Fruit fly (Drosophila melanogaster) whole organism, embryonic: ENCODE data around the gene Dok.

Source experiments
- CG10209 ChIP-seq: fragments of 200-800 bp; sonication (Bioruptor generic); optimal IDR thresholded peaks from 3 replicates; lab custom pipeline; 2017; ENCODE audit warnings: missing biosample characterization, mild to moderate bottlenecking, missing genetic modification characterization, missing genetic modification reagents
- CG11093 ChIP-seq: fragments of 200-800 bp; sonication (Bioruptor generic); IDR thresholded peaks from 3 replicates; pipeline ENCODE4 v1.3.6; 2022; ENCODE audit warnings: missing biosample characterization, missing genetic modification characterization
- CG11560 ChIP-seq: fragments of 200-800 bp; sonication (Bioruptor generic); IDR thresholded peaks from 3 replicates; pipeline ENCODE4 v1.3.6; 2022; ENCODE audit warnings: missing biosample characterization, missing genetic modification characterization
- CG12104 ChIP-seq: fragments of 200-800 bp; sonication (Bioruptor generic); optimal IDR thresholded peaks from 3 replicates; lab custom pipeline; 2016; ENCODE audit warnings: missing biosample characterization, missing genetic modification characterization
- CG12155 ChIP-seq: fragments of 200-800 bp; sonication (Bioruptor generic); optimal IDR thresholded peaks from 3 replicates; lab custom pipeline; 2016; ENCODE audit warnings: missing biosample characterization, missing genetic modification characterization
- CG13296 ChIP-seq: fragments of 200-800 bp; sonication (Bioruptor generic); optimal IDR thresholded peaks from 3 replicates; lab custom pipeline; 2018; ENCODE audit warnings: missing biosample characterization, mild to moderate bottlenecking, missing genetic modification characterization
- CG13894 ChIP-seq: fragments of 200-800 bp; sonication (Bioruptor generic); optimal IDR thresholded peaks from 3 replicates; lab custom pipeline; 2018; ENCODE audit warnings: missing biosample characterization, mild to moderate bottlenecking, missing genetic modification characterization, moderate library complexity
- CG17829 ChIP-seq: fragments of 200-800 bp; optimal IDR thresholded peaks from 2 replicates; lab custom pipeline; 2019; ENCODE audit warnings: missing biosample characterization, mild to moderate bottlenecking, missing genetic modification characterization, moderate library complexity
- CG2889 ChIP-seq: fragments of 200-800 bp; sonication (Bioruptor generic); IDR thresholded peaks from 3 replicates; pipeline ENCODE4 v1.3.6; 2022; ENCODE audit warnings: missing biosample characterization, missing genetic modification characterization
- CG30431 ChIP-seq: fragments of 200-800 bp; sonication (Bioruptor generic); optimal IDR thresholded peaks from 2 replicates; lab custom pipeline; 2017; ENCODE audit warnings: missing biosample characterization, missing genetic modification characterization
- CG31365 ChIP-seq: fragments of 200-800 bp; sonication (Bioruptor generic); optimal IDR thresholded peaks from 2 replicates; lab custom pipeline; 2018; ENCODE audit warnings: missing biosample characterization, mild to moderate bottlenecking, missing genetic modification characterization
- CG31388 ChIP-seq: fragments of 200-800 bp; sonication (Bioruptor generic); optimal IDR thresholded peaks from 2 replicates; lab custom pipeline; 2016; ENCODE audit warnings: missing biosample characterization, missing genetic modification characterization
- CG31441 ChIP-seq: fragments of 200-800 bp; sonication (Bioruptor generic); IDR thresholded peaks from 2 replicates; pipeline ENCODE4 v1.3.6; 2022; ENCODE audit warnings: missing biosample characterization, missing genetic modification characterization
- CG6272 ChIP-seq: fragments of 200-800 bp; sonication (Bioruptor generic); IDR thresholded peaks from 2 replicates; pipeline ENCODE4 v1.3.6; 2022; ENCODE audit warnings: missing biosample characterization, missing genetic modification characterization
- CG6689 ChIP-seq: fragments of 200-800 bp; sonication (Bioruptor generic); IDR thresholded peaks from 2 replicates; pipeline ENCODE4 v1.3.6; 2022; ENCODE audit warnings: missing biosample characterization, missing genetic modification characterization
- CG7271 ChIP-seq: fragments of 200-800 bp; sonication (Bioruptor generic); optimal IDR thresholded peaks from 2 replicates; lab custom pipeline; 2018; ENCODE audit warnings: missing biosample characterization, mild to moderate bottlenecking, missing genetic modification characterization, moderate library complexity
- CG7963 ChIP-seq: fragments of 200-800 bp; sonication (Bioruptor generic); IDR thresholded peaks from 3 replicates; pipeline ENCODE4 v1.3.6; 2022; ENCODE audit warnings: missing biosample characterization, missing genetic modification characterization; ENCODE audit not compliant: partially characterized antibody
- CG8924 ChIP-seq: fragments of 200-800 bp; optimal IDR thresholded peaks from 3 replicates; lab custom pipeline; 2019; ENCODE audit warnings: missing biosample characterization, mild to moderate bottlenecking, missing genetic modification characterization, moderate library complexity
- Fer3 ChIP-seq: fragments of 200-800 bp; sonication (Bioruptor generic); optimal IDR thresholded peaks from 2 replicates; lab custom pipeline; 2018; ENCODE audit warnings: missing biosample characterization, mild to moderate bottlenecking, missing genetic modification characterization, moderate library complexity
- Gsc ChIP-seq: fragments of 200-800 bp; sonication (Bioruptor generic); IDR thresholded peaks from 2 replicates; pipeline ENCODE4 v1.3.6; 2022; ENCODE audit warnings: missing biosample characterization, missing genetic modification characterization
- Hr39 ChIP-seq: fragments of >200 bp; optimal IDR thresholded peaks from 2 replicates; lab custom pipeline; 2017
- Hsf ChIP-seq: fragments of 200-800 bp; sonication (Bioruptor generic); optimal IDR thresholded peaks from 3 replicates; lab custom pipeline; 2016; ENCODE audit warnings: missing biosample characterization, missing genetic modification characterization
- Lim3 ChIP-seq: fragments of 200-800 bp; sonication (Bioruptor generic); IDR thresholded peaks from 2 replicates; pipeline ENCODE4 v1.3.6; 2022; ENCODE audit warnings: missing biosample characterization, missing genetic modification characterization
- MESR4 ChIP-seq: fragments of 200-800 bp; sonication (Bioruptor generic); optimal IDR thresholded peaks from 2 replicates; lab custom pipeline; 2018; ENCODE audit warnings: missing biosample characterization, mild to moderate bottlenecking, missing genetic modification characterization, moderate library complexity
- Myb ChIP-seq: fragments of 200-800 bp; sonication (Bioruptor generic); optimal IDR thresholded peaks from 2 replicates; lab custom pipeline; 2016; ENCODE audit warnings: missing biosample characterization, missing genetic modification characterization
- Sin3A ChIP-seq: fragments of >200 bp; optimal IDR thresholded peaks from 2 replicates; lab custom pipeline; 2018
- Ssrp ChIP-seq: fragments of 200-800 bp; sonication (Bioruptor generic); optimal IDR thresholded peaks from 2 replicates; lab custom pipeline; 2018; ENCODE audit warnings: missing biosample characterization, mild to moderate bottlenecking, missing genetic modification characterization, moderate library complexity
- ap ChIP-seq: fragments of 200-800 bp; sonication (Bioruptor generic); IDR thresholded peaks from 2 replicates; pipeline ENCODE4 v1.3.6; 2022; ENCODE audit warnings: missing biosample characterization, missing genetic modification characterization
- corto ChIP-seq: fragments of 200-800 bp; sonication (Bioruptor generic); optimal IDR thresholded peaks from 2 replicates; lab custom pipeline; 2016; ENCODE audit warnings: missing biosample characterization, mild to moderate bottlenecking, missing genetic modification characterization, moderate library complexity
- da ChIP-seq: fragments of 200-800 bp; sonication (Bioruptor generic); optimal IDR thresholded peaks from 2 replicates; lab custom pipeline; 2016; ENCODE audit warnings: missing biosample characterization, missing genetic modification characterization
- dmrt99B ChIP-seq: fragments of 200-800 bp; sonication (Bioruptor generic); optimal IDR thresholded peaks from 2 replicates; lab custom pipeline; 2018; ENCODE audit warnings: missing biosample characterization, mild to moderate bottlenecking, missing genetic modification characterization, moderate library complexity
- emc ChIP-seq: fragments of 200-800 bp; sonication (Bioruptor generic); optimal IDR thresholded peaks from 2 replicates; lab custom pipeline; 2016; ENCODE audit warnings: missing biosample characterization, missing genetic modification characterization
- en ChIP-seq: fragments of 200-800 bp; sonication (Bioruptor generic); optimal IDR thresholded peaks from 2 replicates; lab custom pipeline; 2016; ENCODE audit warnings: missing biosample characterization, missing genetic modification characterization
- exex ChIP-seq: fragments of 200-800 bp; sonication (Bioruptor generic); optimal IDR thresholded peaks from 4 replicates; lab custom pipeline; 2018; ENCODE audit warnings: missing biosample characterization, mild to moderate bottlenecking, missing genetic modification characterization, moderate library complexity
- fu2 ChIP-seq: fragments of 200-800 bp; sonication (Bioruptor generic); optimal IDR thresholded peaks from 2 replicates; lab custom pipeline; 2016; ENCODE audit warnings: missing biosample characterization, missing genetic modification characterization
- grau ChIP-seq: fragments of 200-800 bp; optimal IDR thresholded peaks from 3 replicates; lab custom pipeline; 2019; ENCODE audit warnings: missing biosample characterization, mild to moderate bottlenecking, missing genetic modification characterization, moderate library complexity
- ham ChIP-seq: fragments of 200-800 bp; sonication (Bioruptor generic); IDR thresholded peaks from 2 replicates; pipeline ENCODE4 v1.3.6; 2022; ENCODE audit warnings: missing biosample characterization, missing genetic modification characterization
- jing ChIP-seq: fragments of 200-800 bp; sonication (Bioruptor generic); optimal IDR thresholded peaks from 2 replicates; lab custom pipeline; 2018; ENCODE audit warnings: missing biosample characterization, mild to moderate bottlenecking, missing genetic modification characterization
- lmd ChIP-seq: fragments of 200-800 bp; sonication (Bioruptor generic); IDR thresholded peaks from 2 replicates; pipeline ENCODE4 v1.3.6; 2022; ENCODE audit warnings: missing biosample characterization, missing genetic modification characterization
- nom ChIP-seq: fragments of 200-800 bp; sonication (Bioruptor generic); optimal IDR thresholded peaks from 2 replicates; lab custom pipeline; 2017; ENCODE audit warnings: missing biosample characterization, missing genetic modification characterization, mild to moderate bottlenecking, moderate library complexity, missing genetic modification reagents
- odd ChIP-seq: fragments of 200-800 bp; sonication (Bioruptor generic); optimal IDR thresholded peaks from 2 replicates; lab custom pipeline; 2017; ENCODE audit warnings: missing biosample characterization, mild to moderate bottlenecking, missing genetic modification characterization
- pan ChIP-seq, 4 experiments: fragments of >200 bp in 3 of 4; fragments of 200-800 bp in 1 of 4; sonication (Bioruptor generic) in 1 of 4; optimal IDR thresholded peaks in 3 of 4; IDR thresholded peaks in 1 of 4; 2 replicates each; pipeline versions ENCODE4 v1.3.6 to Lab custom; 2017 to 2022; ENCODE audit warnings: missing biosample characterization in 2 of 4, missing genetic modification characterization in 2 of 4, mixed read lengths in 1 of 4
- pb ChIP-seq: fragments of 200-800 bp; sonication (Bioruptor generic); optimal IDR thresholded peaks from 3 replicates; lab custom pipeline; 2016; ENCODE audit warnings: missing biosample characterization, missing genetic modification characterization
- rib ChIP-seq: fragments of 200-800 bp; sonication (Bioruptor generic); IDR thresholded peaks from 2 replicates; pipeline ENCODE4 v1.3.6; 2022; ENCODE audit warnings: missing biosample characterization, missing genetic modification characterization
- sc ChIP-seq, 3 experiments: fragments of >200 bp in 2 of 3; fragments of 200-800 bp in 1 of 3; sonication (Bioruptor generic) in 1 of 3; optimal IDR thresholded peaks; 2 replicates in 2 of 3; 3 replicates in 1 of 3; lab custom pipeline; 2017; ENCODE audit warnings: mild to moderate bottlenecking in 1 of 3, missing biosample characterization in 1 of 3, missing genetic modification characterization in 1 of 3, missing genetic modification reagents in 1 of 3
- sd ChIP-seq: fragments of 200-800 bp; sonication (Bioruptor generic); optimal IDR thresholded peaks from 3 replicates; lab custom pipeline; 2018; ENCODE audit warnings: missing biosample characterization, mild to moderate bottlenecking, missing genetic modification characterization, moderate library complexity
- sima ChIP-seq: fragments of 200-800 bp; sonication (Bioruptor generic); optimal IDR thresholded peaks from 2 replicates; lab custom pipeline; 2016; ENCODE audit warnings: missing biosample characterization, missing genetic modification characterization
- sob ChIP-seq: fragments of 200-800 bp; sonication (Bioruptor generic); IDR thresholded peaks from 2 replicates; pipeline ENCODE4 v1.3.6; 2022; ENCODE audit warnings: missing biosample characterization, missing genetic modification characterization
- sqz ChIP-seq: fragments of 200-800 bp; sonication (Bioruptor generic); optimal IDR thresholded peaks from 3 replicates; lab custom pipeline; 2018; ENCODE audit warnings: missing biosample characterization, mild to moderate bottlenecking, missing genetic modification characterization
- tio ChIP-seq: fragments of 200-800 bp; sonication (Bioruptor generic); optimal IDR thresholded peaks from 2 replicates; lab custom pipeline; 2017; ENCODE audit warnings: missing biosample characterization, missing genetic modification characterization, inconsistent platforms
- wor ChIP-seq: fragments of 200-800 bp; sonication (Bioruptor generic); IDR thresholded peaks from 2 replicates; pipeline ENCODE4 v1.3.6; 2022; ENCODE audit warnings: missing biosample characterization, missing genetic modification characterization
- z ChIP-seq: fragments of 200-800 bp; sonication (Bioruptor generic); IDR thresholded peaks from 3 replicates; pipeline ENCODE4 v1.3.6; 2022; ENCODE audit warnings: missing biosample characterization, missing genetic modification characterization

Gene Dok

dm6 chrX:7333298-7333743 is 9.3 kb downstream of the Dok start:
- TF ChIP-seq CG17829 (tag; lab: Kevin White, UChicago) (no peak), Fer3 (peak; percentile 16), CG30431 (GFP tag; lab: Kevin White, UChicago) (peak; percentile 20), Sin3A (no peak), sqz (GFP tag; lab: Kevin White, UChicago) (no peak), nom (no peak), exex (peak; percentile 67), CG31388 (no peak), grau (tag; lab: Kevin White, UChicago) (no peak), CG13296 (GFP tag; lab: Kevin White, UChicago) (no peak), CG12104 (no peak), Ssrp (no peak), pb (GFP tag; lab: Kevin White, UChicago) (peak; percentile 9), emc (GFP tag; lab: Kevin White, UChicago) (no peak), CG8924 (no peak), CG6272 (no peak), ham (GFP tag; lab: Robert Waterston, UW) (no peak), sd (no peak), MESR4 (GFP tag; lab: Kevin White, UChicago) (no peak), z (peak; percentile 58; the same call in 1 of the 3 replicates), CG31365 (tag; lab: Kevin White, UChicago) (peak; percentile 12), dmrt99B (tag; lab: Kevin White, UChicago) (peak; percentile 28), Myb (no peak), CG2889 (GFP tag; lab: Robert Waterston, UW) (no peak), ap (GFP tag; lab: Robert Waterston, UW) (no peak), CG11093 (GFP tag; lab: Robert Waterston, UW) (no peak), Hsf (no peak), lmd (GFP tag; lab: Robert Waterston, UW) (no peak), CG7271 (tag; lab: Kevin White, UChicago) (no peak), CG7963 (no peak), Hr39 (lab: Kevin White, UChicago) (no peak), da (GFP tag; lab: Kevin White, UChicago) (no peak), CG11560 (tag; lab: Robert Waterston, UW) (no peak), sima (GFP tag; lab: Kevin White, UChicago) (no peak), wor (no peak), jing (GFP tag; lab: Kevin White, UChicago) (no peak), CG12155 (GFP tag; lab: Kevin White, UChicago) (no peak), odd (GFP tag; lab: Kevin White, UChicago) (peak; percentile 38), CG13894 (tag; lab: Kevin White, UChicago) (no peak), sc (optimal IDR thresholded peaks at IDR 0.05; lab: Kevin White, UChicago) (no peak), sc (GFP tag; optimal IDR thresholded peaks at IDR 0.05; lab: Kevin White, UChicago) (peak; percentile 51), rib (no peak), Lim3 (GFP tag; lab: Robert Waterston, UW) (no peak), pan (optimal IDR thresholded peaks at IDR 0.05; lab: Kevin White, UChicago) (no peak), pan (GFP tag; optimal IDR thresholded peaks at IDR 0.05 in 1 of 2, IDR thresholded peaks at IDR 0.05 in 1 of 2) (peak in 1 of 2 experiments; percentile 54), en (GFP tag; lab: Kevin White, UChicago) (no peak), CG10209 (GFP tag; lab: Kevin White, UChicago) (peak; percentile 59), sob (GFP tag; lab: Robert Waterston, UW) (peak; percentile 42; the same call in 1 of the 2 replicates), corto (no peak), CG6689 (GFP tag; lab: Robert Waterston, UW) (no peak), fu2 (GFP tag; lab: Kevin White, UChicago) (no peak), CG31441 (no peak), tio (GFP tag; lab: Kevin White, UChicago) (no peak), Gsc (GFP tag; lab: Robert Waterston, UW) (no peak)
